Worm (Caenorhabditis elegans): ENCODE measurements around the gene lite-1.

- TF ChIP-seq athp-1 (tag; optimal IDR thresholded peaks at IDR 0.05) = no peak
- TF ChIP-seq mcd-1 (GFP tag; IDR thresholded peaks at IDR 0.05) = no peak
- no peak for TF ChIP-seq ceh-27 (GFP tag; optimal IDR thresholded peaks at IDR 0.05)
- TF ChIP-seq sptf-2 (GFP tag; optimal IDR thresholded peaks at IDR 0.05) = no peak
- no peak for TF ChIP-seq snpc-4 (GFP tag; optimal IDR thresholded peaks at IDR 0.05)
- TF ChIP-seq snpc-4 (tag; optimal IDR thresholded peaks at IDR 0.05) = no peak
- no peak for TF ChIP-seq pha-4 (tag; optimal IDR thresholded peaks at IDR 0.05)
- no peak for TF ChIP-seq egrh-3 (GFP tag; IDR thresholded peaks at IDR 0.05)
- TF ChIP-seq rpc-1 (optimal IDR thresholded peaks at IDR 0.05) = no peak
- TF ChIP-seq rpc-1 (tag; optimal IDR thresholded peaks at IDR 0.05) = no peak
- TF ChIP-seq C17E4.6 (GFP tag; IDR thresholded peaks at IDR 0.05) = no peak
- no peak for TF ChIP-seq B0019.2 (GFP tag; conservative IDR thresholded peaks at IDR 0.05)
- no peak for TF ChIP-seq madf-6 (GFP tag; IDR thresholded peaks at IDR 0.05)
- no peak for TF ChIP-seq sdz-38 (tag; optimal IDR thresholded peaks at IDR 0.05)
- TF ChIP-seq egl-18 (GFP tag; IDR thresholded peaks at IDR 0.05) = no peak
Measured at ce11 chrX:6178989-6179388, 51.6 kb downstream of the lite-1 start.

Measured in whole organism, young adult.